Worm (Caenorhabditis elegans) whole organism, late embryonic: ENCODE results near the gene C33H5.1.

Experiments
- C08G9.2 ChIP-seq: sonication (generic microtip); optimal IDR thresholded peaks from 2 replicates; lab custom pipeline; 2016; ENCODE audit warnings: mild to moderate bottlenecking, missing genetic modification characterization, moderate library complexity, missing compliant biosample characterization
- C38D4.7 ChIP-seq: fragments of 200-800 bp; sonication (Bioruptor generic); optimal IDR thresholded peaks from 2 replicates; lab custom pipeline; 2018; ENCODE audit warnings: mild to moderate bottlenecking, missing genetic modification characterization, moderate library complexity, missing compliant biosample characterization
- K02D7.2 ChIP-seq: sonication (generic microtip); optimal IDR thresholded peaks from 2 replicates; lab custom pipeline; 2017; ENCODE audit warnings: mild to moderate bottlenecking, missing genetic modification characterization, missing compliant biosample characterization
- ahr-1 ChIP-seq: sonication (generic microtip); optimal IDR thresholded peaks from 2 replicates; lab custom pipeline; 2016; ENCODE audit warnings: missing genetic modification characterization, missing compliant biosample characterization
- ama-1 ChIP-seq: fragments of 150-350 bp; optimal IDR thresholded peaks from 2 replicates; lab custom pipeline; 2014
- ceh-14 ChIP-seq: sonication (generic microtip); optimal IDR thresholded peaks from 2 replicates; lab custom pipeline; 2016; ENCODE audit warnings: missing genotype, missing genetic modification characterization, missing compliant biosample characterization
- ceh-18 ChIP-seq: sonication (generic microtip); optimal IDR thresholded peaks from 2 replicates; lab custom pipeline; 2016; ENCODE audit warnings: missing genetic modification characterization, missing compliant biosample characterization
- ceh-19 ChIP-seq: fragments of 200-800 bp; sonication (Bioruptor generic); optimal IDR thresholded peaks from 2 replicates; lab custom pipeline; 2018; ENCODE audit warnings: mild to moderate bottlenecking, missing genetic modification characterization, missing compliant biosample characterization
- ceh-22 ChIP-seq: sonication (generic microtip); optimal IDR thresholded peaks from 2 replicates; lab custom pipeline; 2017; ENCODE audit warnings: missing biosample characterization, missing genetic modification characterization
- ceh-31 ChIP-seq: sonication (generic microtip); optimal IDR thresholded peaks from 2 replicates; lab custom pipeline; 2016; ENCODE audit warnings: missing genetic modification characterization, missing compliant biosample characterization
- ceh-45 ChIP-seq: fragments of 200-800 bp; sonication (Bioruptor generic); IDR thresholded peaks from 2 replicates; pipeline ENCODE4 v1.3.6; 2022; ENCODE audit warnings: missing genetic modification reagents, missing genetic modification characterization, missing compliant biosample characterization
- elt-2 ChIP-seq: sonication (generic microtip); optimal IDR thresholded peaks from 2 replicates; lab custom pipeline; 2016; ENCODE audit warnings: missing genetic modification reagents, missing genetic modification characterization, missing compliant biosample characterization
- elt-4 ChIP-seq: sonication (generic microtip); optimal IDR thresholded peaks from 2 replicates; lab custom pipeline; 2016; ENCODE audit warnings: missing genetic modification characterization, missing compliant biosample characterization
- ets-4 ChIP-seq: sonication (generic microtip); optimal IDR thresholded peaks from 2 replicates; lab custom pipeline; 2016; ENCODE audit warnings: missing genetic modification characterization, missing compliant biosample characterization
- eyg-1 ChIP-seq: sonication (generic microtip); optimal IDR thresholded peaks from 2 replicates; lab custom pipeline; 2016; ENCODE audit warnings: missing genotype, missing genetic modification characterization, missing compliant biosample characterization
- fax-1 ChIP-seq: sonication (generic microtip); optimal IDR thresholded peaks from 2 replicates; lab custom pipeline; 2016; ENCODE audit warnings: missing genotype, missing genetic modification characterization, missing compliant biosample characterization
- fkh-10 ChIP-seq: fragments of 150-350 bp; optimal IDR thresholded peaks from 2 replicates; lab custom pipeline; 2014; ENCODE audit warnings: missing biosample characterization, missing genetic modification reagents, missing genetic modification characterization
- fkh-6 ChIP-seq: sonication (generic microtip); optimal IDR thresholded peaks from 2 replicates; lab custom pipeline; 2016; ENCODE audit warnings: missing genetic modification characterization, missing compliant biosample characterization
- hlh-13 ChIP-seq: fragments of 200-800 bp; sonication (Bioruptor generic); optimal IDR thresholded peaks from 2 replicates; lab custom pipeline; 2018; ENCODE audit warnings: mild to moderate bottlenecking, missing genetic modification characterization, missing compliant biosample characterization
- hlh-30 ChIP-seq: sonication (generic microtip); optimal IDR thresholded peaks from 2 replicates; lab custom pipeline; 2017; ENCODE audit warnings: antibody characterized with exemption, missing genetic modification characterization, missing compliant biosample characterization; ENCODE audit not compliant: insufficient read depth
- hlh-8 ChIP-seq: sonication (generic microtip); optimal IDR thresholded peaks from 2 replicates; lab custom pipeline; 2016; ENCODE audit warnings: missing genotype, missing genetic modification characterization, missing compliant biosample characterization
- madf-2 ChIP-seq: sonication (generic microtip); optimal IDR thresholded peaks from 2 replicates; lab custom pipeline; 2017; ENCODE audit warnings: missing genetic modification characterization, missing compliant biosample characterization
- nhr-11 ChIP-seq: fragments of 150-350 bp; optimal IDR thresholded peaks from 2 replicates; lab custom pipeline; 2014; ENCODE audit warnings: missing biosample characterization, missing genetic modification characterization
- npax-4 ChIP-seq: sonication (generic microtip); optimal IDR thresholded peaks from 2 replicates; lab custom pipeline; 2016; ENCODE audit warnings: missing genetic modification characterization, missing compliant biosample characterization
- odd-2 ChIP-seq: sonication (generic microtip); optimal IDR thresholded peaks from 2 replicates; lab custom pipeline; 2017; ENCODE audit warnings: antibody characterized with exemption, mild to moderate bottlenecking, missing genetic modification characterization, missing compliant biosample characterization
- pag-3 ChIP-seq: sonication (generic microtip); optimal IDR thresholded peaks from 2 replicates; lab custom pipeline; 2016; ENCODE audit warnings: missing compliant biosample characterization, missing genetic modification characterization, borderline replicate concordance
- pat-9 ChIP-seq: fragments of 200-800 bp; sonication (Bioruptor generic); optimal IDR thresholded peaks from 2 replicates; lab custom pipeline; 2018; ENCODE audit warnings: mild to moderate bottlenecking, missing genetic modification characterization, moderate library complexity, missing compliant biosample characterization
- pha-2 ChIP-seq: sonication (generic microtip); optimal IDR thresholded peaks from 2 replicates; lab custom pipeline; 2017; ENCODE audit warnings: mild to moderate bottlenecking, missing genetic modification characterization, missing compliant biosample characterization
- pha-4 ChIP-seq: fragments of 150-350 bp; optimal IDR thresholded peaks from 2 replicates; lab custom pipeline; 2018; ENCODE audit warnings: missing biosample characterization, missing genetic modification reagents, missing genetic modification characterization
- ref-2 ChIP-seq: sonication (generic microtip); optimal IDR thresholded peaks from 2 replicates; lab custom pipeline; 2016; ENCODE audit warnings: missing genetic modification characterization, missing compliant biosample characterization
- rnt-1 ChIP-seq: sonication (generic microtip); optimal IDR thresholded peaks from 2 replicates; lab custom pipeline; 2016; ENCODE audit warnings: missing genetic modification characterization, missing compliant biosample characterization
- sdc-2 ChIP-seq: sonication (generic microtip); optimal IDR thresholded peaks from 2 replicates; lab custom pipeline; 2016; ENCODE audit warnings: missing genotype, missing genetic modification characterization, missing compliant biosample characterization
- syd-9 ChIP-seq: sonication (generic microtip); optimal IDR thresholded peaks from 2 replicates; lab custom pipeline; 2016; ENCODE audit warnings: mild to moderate bottlenecking, missing genetic modification characterization, moderate library complexity, missing compliant biosample characterization
- tbx-7 ChIP-seq: sonication (generic microtip); optimal IDR thresholded peaks from 2 replicates; lab custom pipeline; 2016; ENCODE audit warnings: missing genotype, missing genetic modification characterization, missing compliant biosample characterization
- ttx-3 ChIP-seq: sonication (generic microtip); optimal IDR thresholded peaks from 2 replicates; lab custom pipeline; 2016; ENCODE audit warnings: missing genetic modification reagents, missing genetic modification characterization, missing compliant biosample characterization
- unc-86 ChIP-seq: sonication (generic microtip); optimal IDR thresholded peaks from 2 replicates; lab custom pipeline; 2016; ENCODE audit warnings: missing genetic modification characterization, missing compliant biosample characterization
- zip-5 ChIP-seq: sonication (generic microtip); optimal IDR thresholded peaks from 2 replicates; lab custom pipeline; 2016; ENCODE audit warnings: missing genetic modification characterization, missing compliant biosample characterization

Gene C33H5.1

ce11 chrIV:7824649-7825048 lies 15.9 kb downstream of the C33H5.1 start:
- TF ChIP-seq ceh-18 (tag; lab: Kevin White, UChicago): no peak
- TF ChIP-seq C38D4.7 (GFP tag; lab: Kevin White, UChicago): no peak
- TF ChIP-seq tbx-7 (tag; lab: Kevin White, UChicago): no peak
- TF ChIP-seq nhr-11: no peak
- no peak for TF ChIP-seq zip-5 (tag; lab: Kevin White, UChicago)
- TF ChIP-seq ama-1 (lab: Kevin White, UChicago): no peak
- TF ChIP-seq fkh-10: no peak
- TF ChIP-seq elt-4: no peak
- TF ChIP-seq K02D7.2: no peak
- no peak for TF ChIP-seq npax-4 (tag; lab: Kevin White, UChicago)
- TF ChIP-seq ceh-19: no peak
- no peak for TF ChIP-seq rnt-1 (tag; lab: Kevin White, UChicago)
- TF ChIP-seq fkh-6 (tag; lab: Kevin White, UChicago): no peak
- no peak for TF ChIP-seq hlh-8
- no peak for TF ChIP-seq pha-2 (tag; lab: Kevin White, UChicago)
- TF ChIP-seq ceh-22 (tag; lab: Kevin White, UChicago): no peak
- no peak for TF ChIP-seq fax-1 (tag; lab: Kevin White, UChicago)
- TF ChIP-seq madf-2 (tag; lab: Kevin White, UChicago): no peak

- TF ChIP-seq elt-2 (tag; lab: Kevin White, UChicago) (peak; percentile 2), elt-4 (no peak), pha-2 (tag; lab: Kevin White, UChicago) (no peak), hlh-13 (no peak), ets-4 (tag; lab: Kevin White, UChicago) (no peak)
These were observed 20.7 kb downstream of the C33H5.1 start, which contains the start of gene C06A6.4 for ce11 chrIV:7829275-7829938. Gene C06A6.4, minus strand, starts transcription at chrIV:7829298.

ce11 chrIV:7830151-7830550 lies 21.4 kb downstream of the C33H5.1 start, which contains the start of gene mvb-12:
Gene mvb-12, plus strand, starts transcription at chrIV:7830525.
- TF ChIP-seq ceh-45 (GFP tag; lab: Robert Waterston, UW) (no peak), odd-2 (tag; lab: Kevin White, UChicago) (no peak), npax-4 (tag; lab: Kevin White, UChicago) (no peak), ceh-14 (tag; lab: Kevin White, UChicago) (peak; percentile 40), nhr-11 (no peak), hlh-30 (tag; lab: Kevin White, UChicago) (peak; percentile 29)

ce11 chrIV:7834625-7835228 lies 26.0 kb downstream of the C33H5.1 start, which contains the start of gene erp-44.2:
Gene erp-44.2, minus strand, starts transcription at chrIV:7834675.
- no peak for TF ChIP-seq odd-2 (tag; lab: Kevin White, UChicago)
- TF ChIP-seq madf-2 (tag; lab: Kevin White, UChicago): no peak
- no peak for TF ChIP-seq unc-86 (tag; lab: Kevin White, UChicago)
- no peak for TF ChIP-seq ets-4 (tag; lab: Kevin White, UChicago)
- no peak for TF ChIP-seq C08G9.2 (tag; lab: Kevin White, UChicago)
- TF ChIP-seq hlh-8: no peak
- no peak for TF ChIP-seq hlh-30 (tag; lab: Kevin White, UChicago)
- TF ChIP-seq ceh-22 (tag; lab: Kevin White, UChicago): no peak
- no peak for TF ChIP-seq pat-9 (tag; lab: Kevin White, UChicago)
- TF ChIP-seq pha-2 (tag; lab: Kevin White, UChicago): no peak
- TF ChIP-seq fkh-6 (tag; lab: Kevin White, UChicago): no peak
- TF ChIP-seq zip-5 (tag; lab: Kevin White, UChicago): no peak
- no peak for TF ChIP-seq syd-9 (tag; lab: Kevin White, UChicago)
- no peak for TF ChIP-seq ahr-1 (tag; lab: Kevin White, UChicago)
- TF ChIP-seq, all 69 proteins: peak for 0

DNA sequence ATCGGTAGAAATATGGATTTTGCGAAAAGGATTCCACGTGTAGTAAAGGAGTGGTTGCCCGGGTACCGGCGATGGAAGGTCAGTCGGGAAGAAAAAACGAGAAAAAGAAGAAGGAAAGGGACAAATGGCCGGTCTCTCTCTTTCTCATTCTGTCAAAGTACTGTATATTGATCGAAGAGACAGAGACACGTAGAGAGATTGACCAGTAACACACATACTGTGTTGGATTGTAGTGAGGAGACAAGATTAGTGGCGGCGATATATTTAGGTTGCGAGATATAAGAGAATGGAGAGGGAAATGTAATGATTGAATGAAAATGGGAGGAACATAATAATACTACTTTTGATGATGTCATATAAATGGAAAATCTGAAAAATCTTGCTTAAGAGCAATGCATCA lies 27.3 kb downstream of the C33H5.1 start:
- TF ChIP-seq eyg-1 (tag; lab: Kevin White, UChicago): no peak
- TF ChIP-seq npax-4 (tag; lab: Kevin White, UChicago): no peak
- TF ChIP-seq pag-3 (tag; lab: Kevin White, UChicago): no peak
- no peak for TF ChIP-seq ref-2 (tag; lab: Kevin White, UChicago)
- no peak for TF ChIP-seq hlh-30 (tag; lab: Kevin White, UChicago)
- TF ChIP-seq pha-2 (tag; lab: Kevin White, UChicago): no peak
- TF ChIP-seq syd-9 (tag; lab: Kevin White, UChicago): no peak
- no peak for TF ChIP-seq ceh-31
- TF ChIP-seq ttx-3 (tag; lab: Kevin White, UChicago): no peak
- no peak for TF ChIP-seq ceh-45 (GFP tag; lab: Robert Waterston, UW)
- TF ChIP-seq sdc-2 (tag; lab: Kevin White, UChicago): no peak
- no peak for TF ChIP-seq pha-4 (tag; lab: Kevin White, UChicago)
